Worm (Caenorhabditis elegans) whole organism, L1 larva: ENCODE measurements around the gene dph-2.

Experiments used
- F16B12.6 ChIP-seq: fragments of 150-350 bp; optimal IDR thresholded peaks from 2 replicates; lab custom pipeline; 2014; ENCODE audit warnings: missing biosample characterization, missing genetic modification characterization
- Y116A8C.19 ChIP-seq: sonication (generic microtip); optimal IDR thresholded peaks from 2 replicates; lab custom pipeline; 2016; ENCODE audit warnings: missing compliant biosample characterization, missing genetic modification characterization, borderline replicate concordance
- aha-1 ChIP-seq: fragments of 150-350 bp; optimal IDR thresholded peaks from 2 replicates; lab custom pipeline; 2014; ENCODE audit warnings: missing biosample characterization, missing genetic modification characterization
- alr-1 ChIP-seq: fragments of 200-800 bp; sonication (Bioruptor generic); optimal IDR thresholded peaks from 2 replicates; lab custom pipeline; 2018; ENCODE audit warnings: borderline replicate concordance, mild to moderate bottlenecking, missing genetic modification characterization, missing compliant biosample characterization
- ama-1 ChIP-seq: fragments of 150-350 bp; optimal IDR thresholded peaks from 2 replicates; lab custom pipeline; 2014
- ceh-63 ChIP-seq: fragments of 200-800 bp; sonication (Bioruptor generic); optimal IDR thresholded peaks from 2 replicates; lab custom pipeline; 2018; ENCODE audit warnings: mild to moderate bottlenecking, missing genetic modification characterization, missing compliant biosample characterization
- ceh-82 ChIP-seq, 3 experiments: fragments of 150-350 bp in 1 of 3; sonication (generic microtip) in 2 of 3; optimal IDR thresholded peaks; 2 replicates each; lab custom pipeline; 2014 to 2017; ENCODE audit warnings: missing biosample characterization in 3 of 3, missing genetic modification characterization in 3 of 3
- ceh-88 ChIP-seq: fragments of 200-800 bp; sonication (Bioruptor generic); IDR thresholded peaks from 2 replicates; pipeline ENCODE4 v1.3.6; 2022; ENCODE audit warnings: missing genetic modification characterization, missing compliant biosample characterization
- ceh-90 ChIP-seq: sonication (generic microtip); optimal IDR thresholded peaks from 2 replicates; lab custom pipeline; 2016; ENCODE audit warnings: missing genetic modification characterization, missing compliant biosample characterization
- dpl-1 ChIP-seq, 3 experiments: fragments of 150-350 bp in 2 of 3; sonication (generic microtip) in 1 of 3; optimal IDR thresholded peaks; 2 replicates each; lab custom pipeline; 2014 to 2017; ENCODE audit warnings: missing biosample characterization in 3 of 3, missing genetic modification characterization in 3 of 3, missing genetic modification reagents in 3 of 3
- efl-1 ChIP-seq, 4 experiments: fragments of 150-350 bp; optimal IDR thresholded peaks in 3 of 4; peaks in 1 of 4; 1 replicate in 1 of 4; 2 replicates in 3 of 4; lab custom pipeline; 2014; ENCODE audit warnings: missing biosample characterization in 2 of 4, missing genetic modification characterization in 2 of 4, missing genetic modification reagents in 2 of 4
- efl-3 ChIP-seq: fragments of 200-800 bp; sonication (Bioruptor generic); optimal IDR thresholded peaks from 2 replicates; lab custom pipeline; 2018; ENCODE audit warnings: mild to moderate bottlenecking, missing genetic modification characterization, missing compliant biosample characterization
- egl-27 ChIP-seq, 2 experiments: fragments of 150-350 bp in 1 of 2; sonication (generic microtip); optimal IDR thresholded peaks; 3 replicates each; lab custom pipeline; 2017 to 2018; ENCODE audit warnings: missing biosample characterization in 2 of 2, missing genetic modification characterization in 2 of 2, missing genetic modification reagents in 2 of 2
- elt-2 ChIP-seq: sonication (generic microtip); optimal IDR thresholded peaks from 2 replicates; lab custom pipeline; 2016; ENCODE audit warnings: missing genetic modification characterization, mild to moderate bottlenecking, inconsistent platforms, missing compliant biosample characterization, missing genetic modification reagents
- ets-5 ChIP-seq: fragments of 200-800 bp; sonication (Bioruptor generic); IDR thresholded peaks from 2 replicates; pipeline ENCODE4 v1.3.6; 2022; ENCODE audit warnings: missing genetic modification characterization, missing compliant biosample characterization
- fkh-10 ChIP-seq: sonication (generic microtip); optimal IDR thresholded peaks from 2 replicates; lab custom pipeline; 2017; ENCODE audit warnings: missing biosample characterization, missing genetic modification reagents, missing genetic modification characterization
- fos-1 ChIP-seq: fragments of 150-350 bp; optimal IDR thresholded peaks from 2 replicates; lab custom pipeline; 2014; ENCODE audit warnings: missing biosample characterization, missing genetic modification characterization
- grh-1 ChIP-seq: fragments of 200-800 bp; sonication (Bioruptor generic); IDR thresholded peaks from 2 replicates; pipeline ENCODE4 v1.3.6; 2022; ENCODE audit warnings: missing genetic modification reagents, missing genetic modification characterization, missing compliant biosample characterization
- hlh-4 ChIP-seq: sonication (generic microtip); optimal IDR thresholded peaks from 2 replicates; lab custom pipeline; 2016; ENCODE audit warnings: mild to moderate bottlenecking, missing genetic modification characterization, missing compliant biosample characterization
- irx-1 ChIP-seq: sonication (generic microtip); optimal IDR thresholded peaks from 2 replicates; lab custom pipeline; 2016; ENCODE audit warnings: missing genetic modification characterization, missing compliant biosample characterization
- isw-1 ChIP-seq: fragments of 200-800 bp; sonication (Bioruptor generic); IDR thresholded peaks from 2 replicates; pipeline ENCODE4 v1.3.6; 2022; ENCODE audit warnings: missing genetic modification characterization, missing compliant biosample characterization
- lin-14 ChIP-seq: fragments of 200-800 bp; sonication (Bioruptor generic); optimal IDR thresholded peaks from 2 replicates; lab custom pipeline; 2018; ENCODE audit warnings: mild to moderate bottlenecking, missing genetic modification characterization, moderate library complexity, missing compliant biosample characterization
- lin-15B ChIP-seq: fragments of 150-350 bp; sonication (generic microtip); optimal IDR thresholded peaks from 3 replicates; lab custom pipeline; 2014; ENCODE audit warnings: missing biosample characterization, missing genetic modification characterization
- lin-35 ChIP-seq, 2 experiments: fragments of 150-350 bp; optimal IDR thresholded peaks; 2 replicates each; lab custom pipeline; 2014; ENCODE audit warnings: missing biosample characterization in 2 of 2, missing genetic modification characterization in 2 of 2, missing genetic modification reagents in 2 of 2
- lir-3 ChIP-seq: sonication (generic microtip); optimal IDR thresholded peaks from 2 replicates; lab custom pipeline; 2016; ENCODE audit warnings: mild to moderate bottlenecking, missing genetic modification characterization, moderate library complexity, missing compliant biosample characterization; ENCODE audit not compliant: poor library complexity
- lsy-2 ChIP-seq, 2 experiments: fragments of 150-350 bp; optimal IDR thresholded peaks; 2 replicates each; lab custom pipeline; 2014; ENCODE audit warnings: missing biosample characterization in 2 of 2, missing genetic modification characterization in 2 of 2
- mef-2 ChIP-seq: fragments of 150-350 bp; optimal IDR thresholded peaks from 2 replicates; lab custom pipeline; 2014; ENCODE audit warnings: missing biosample characterization, missing genetic modification characterization
- nhr-19 ChIP-seq: fragments of 200-800 bp; sonication (Bioruptor generic); conservative IDR thresholded peaks from 2 replicates; pipeline ENCODE4 v1.3.6; 2022; ENCODE audit warnings: missing genetic modification characterization, missing compliant biosample characterization
- nhr-47 ChIP-seq: sonication (generic microtip); optimal IDR thresholded peaks from 2 replicates; lab custom pipeline; 2016; ENCODE audit warnings: mild to moderate bottlenecking, missing genetic modification characterization, moderate library complexity, missing compliant biosample characterization
- nhr-71 ChIP-seq: sonication (generic microtip); optimal IDR thresholded peaks from 2 replicates; lab custom pipeline; 2016; ENCODE audit warnings: mild to moderate bottlenecking, missing genetic modification characterization, moderate library complexity, missing compliant biosample characterization
- nhr-76 ChIP-seq: sonication (generic microtip); optimal IDR thresholded peaks from 2 replicates; lab custom pipeline; 2017; ENCODE audit warnings: missing biosample characterization, missing genetic modification characterization
- nhr-77 ChIP-seq: fragments of 150-350 bp; optimal IDR thresholded peaks from 2 replicates; lab custom pipeline; 2014; ENCODE audit warnings: missing biosample characterization, missing genetic modification characterization
- nhr-90 ChIP-seq: sonication (generic microtip); optimal IDR thresholded peaks from 2 replicates; lab custom pipeline; 2016; ENCODE audit warnings: mild to moderate bottlenecking, missing genetic modification characterization, missing compliant biosample characterization; ENCODE audit not compliant: poor library complexity
- pax-3 ChIP-seq: fragments of 200-800 bp; sonication (Bioruptor generic); optimal IDR thresholded peaks from 2 replicates; lab custom pipeline; 2018; ENCODE audit warnings: mild to moderate bottlenecking, missing genetic modification characterization, moderate library complexity, missing compliant biosample characterization
- pqm-1 ChIP-seq: sonication (generic microtip); optimal IDR thresholded peaks from 3 replicates; lab custom pipeline; 2017; ENCODE audit warnings: missing biosample characterization, missing genetic modification characterization
- snu-23 ChIP-seq: sonication (generic microtip); optimal IDR thresholded peaks from 2 replicates; lab custom pipeline; 2016; ENCODE audit warnings: missing genetic modification characterization, missing compliant biosample characterization
- sox-4 ChIP-seq: sonication (generic microtip); optimal IDR thresholded peaks from 2 replicates; lab custom pipeline; 2016; ENCODE audit warnings: missing genetic modification characterization, missing compliant biosample characterization
- unc-130 ChIP-seq: fragments of 150-350 bp; optimal IDR thresholded peaks from 2 replicates; lab custom pipeline; 2017; ENCODE audit warnings: missing biosample characterization, missing genetic modification characterization, inconsistent platforms
- unc-86 ChIP-seq: sonication (generic microtip); optimal IDR thresholded peaks from 2 replicates; lab custom pipeline; 2016; ENCODE audit warnings: missing genetic modification characterization, missing compliant biosample characterization
- xbp-1 ChIP-seq: sonication (generic microtip); optimal IDR thresholded peaks from 2 replicates; lab custom pipeline; 2016; ENCODE audit warnings: missing genetic modification characterization, missing compliant biosample characterization
- zag-1 ChIP-seq: fragments of 150-350 bp; optimal IDR thresholded peaks from 2 replicates; lab custom pipeline; 2014; ENCODE audit warnings: missing biosample characterization, missing genetic modification characterization
- zip-4 ChIP-seq: fragments of 200-800 bp; sonication (Bioruptor generic); optimal IDR thresholded peaks from 2 replicates; lab custom pipeline; 2018; ENCODE audit warnings: mild to moderate bottlenecking, missing genetic modification characterization, moderate library complexity, missing compliant biosample characterization
- ztf-11 ChIP-seq, 2 experiments: sonication (generic microtip); optimal IDR thresholded peaks; 2 replicates each; lab custom pipeline; 2016 to 2017; ENCODE audit warnings: missing genetic modification characterization in 2 of 2, missing biosample characterization in 1 of 2, missing compliant biosample characterization in 1 of 2

The dph-2 gene

DNA sequence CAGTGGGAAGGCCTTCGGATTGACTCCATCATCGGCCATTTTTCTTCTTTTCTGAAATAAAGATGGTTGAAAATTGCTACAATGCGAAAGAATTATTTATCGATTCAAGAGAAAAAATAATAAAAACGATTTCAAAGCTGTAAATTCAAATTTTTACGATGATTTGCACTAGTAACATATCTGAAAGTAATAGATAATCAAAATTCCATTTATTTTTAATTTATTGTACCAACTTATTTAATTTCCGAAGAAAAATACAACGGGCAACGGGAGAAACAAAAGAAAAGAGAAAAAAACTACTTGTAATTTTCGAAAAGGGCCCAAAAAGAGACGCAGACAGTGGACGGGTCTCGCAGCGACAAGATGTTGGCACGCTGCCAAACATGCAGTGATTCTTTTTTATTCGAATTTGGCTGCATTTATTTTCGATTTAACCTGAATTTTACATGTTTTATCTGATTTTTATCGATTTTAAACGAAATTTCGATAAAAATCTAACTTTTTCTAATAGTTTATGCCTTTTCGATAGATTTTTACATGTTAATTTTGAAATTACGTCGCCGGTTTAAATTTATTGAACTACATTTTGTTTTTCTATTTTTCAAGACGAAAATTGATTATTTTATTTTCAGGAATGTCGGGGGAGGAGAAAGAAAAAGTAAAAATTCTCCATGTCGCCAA, 55.4 kb downstream of the dph-2 start, which contains the start of the genes snu-13 and rsp-7 (continued):
- TF ChIP-seq pax-3 (tag; lab: Kevin White, UChicago) (no peak), ets-5 (GFP tag; lab: Robert Waterston, UW) (no peak), mef-2 (no peak), nhr-77 (tag; lab: Kevin White, UChicago) (peak; percentile 46), ceh-90 (tag; lab: Kevin White, UChicago) (no peak), ceh-82 (tag; optimal IDR thresholded peaks at IDR 0.05; lab: Kevin White, UChicago) (peak; percentile 46 to 76 (median 57)), ama-1 (lab: Kevin White, UChicago) (no peak), nhr-47 (tag; lab: Kevin White, UChicago) (peak; percentile 68), lin-35 (GFP tag; optimal IDR thresholded peaks at IDR 0.05; lab: Kevin White, UChicago) (peak; percentile 83 to 85), unc-86 (tag; lab: Kevin White, UChicago) (peak; percentile 23), unc-130 (tag; lab: Kevin White, UChicago) (peak; percentile 76), efl-3 (GFP tag; lab: Kevin White, UChicago) (no peak), fkh-10 (GFP tag; lab: Kevin White, UChicago) (peak; percentile 32), grh-1 (peak; percentile 53; the same call in 1 of the 2 replicates), snu-23 (peak; percentile 78), lir-3 (tag; lab: Kevin White, UChicago) (no peak), aha-1 (tag; lab: Kevin White, UChicago) (no peak), fos-1 (tag; lab: Kevin White, UChicago) (no peak), pqm-1 (tag; lab: Kevin White, UChicago) (no peak), elt-2 (tag; lab: Kevin White, UChicago) (peak; percentile 10), egl-27 (tag; optimal IDR thresholded peaks at IDR 0.05; lab: Kevin White, UChicago) (no peak), nhr-90 (tag; lab: Kevin White, UChicago) (peak; percentile 57), sox-4 (tag; lab: Kevin White, UChicago) (no peak), efl-1 (optimal IDR thresholded peaks at IDR 0.05; lab: Kevin White, UChicago) (peak; percentile 82 to 83), efl-1 (GFP tag; optimal IDR thresholded peaks at IDR 0.05 in 1 of 2; lab: Kevin White, UChicago) (peak; percentile 74 to 96), ztf-11 (tag; optimal IDR thresholded peaks at IDR 0.05; lab: Kevin White, UChicago) (no peak), ceh-63 (no peak), ceh-88 (peak; percentile 23; the same call in 1 of the 2 replicates), F16B12.6 (peak; percentile 49), nhr-76 (tag; lab: Kevin White, UChicago) (no peak), zag-1 (tag; lab: Kevin White, UChicago) (no peak), xbp-1 (tag; lab: Kevin White, UChicago) (peak; percentile 71), Y116A8C.19 (tag; lab: Kevin White, UChicago) (no peak), alr-1 (tag; lab: Kevin White, UChicago) (no peak), lin-15B (peak; percentile 64), hlh-4 (tag; lab: Kevin White, UChicago) (no peak), zip-4 (GFP tag; lab: Kevin White, UChicago) (no peak)

DNA sequence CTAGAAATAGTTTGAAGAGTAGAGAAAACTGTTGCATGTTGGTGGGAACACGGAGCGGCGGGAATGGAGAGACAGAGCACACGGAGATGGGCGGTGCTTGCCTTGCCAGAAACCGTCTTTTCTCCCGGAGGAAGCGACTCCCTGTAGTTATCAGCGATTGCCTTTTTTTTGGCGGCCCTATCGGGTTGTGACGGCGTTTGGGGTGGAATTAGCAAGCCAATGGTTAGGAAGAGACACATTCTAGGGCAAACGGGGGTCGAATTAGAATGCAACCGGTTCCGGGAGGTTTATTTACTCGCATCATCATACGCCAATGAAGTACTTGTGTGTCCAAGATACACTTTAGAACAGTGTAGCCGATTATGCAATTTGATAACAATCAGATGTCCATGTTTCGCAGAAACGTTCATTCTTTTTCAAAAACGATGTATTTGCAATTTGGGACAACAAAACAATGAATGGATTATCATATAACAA, 56.4 kb downstream of the dph-2 start, which contains the start of gene lact-3:
lact-3 (minus strand) TSS at position 51 of the 477 bp plus-strand sequence.
- TF ChIP-seq nhr-19 (GFP tag; lab: Robert Waterston, UW) (0 out of 2 replicates have a peak, but pooled peaks have one; percentile 7), lsy-2 (tag; optimal IDR thresholded peaks at IDR 0.05; lab: Kevin White, UChicago) (peak in 1 of 2 experiments; percentile 22), ets-5 (GFP tag; lab: Robert Waterston, UW) (no peak), lin-14 (GFP tag; lab: Kevin White, UChicago) (peak; percentile 15), alr-1 (tag; lab: Kevin White, UChicago) (no peak), efl-1 (optimal IDR thresholded peaks at IDR 0.05; lab: Kevin White, UChicago) (peak in 1 of 2 experiments; percentile 12), efl-1 (GFP tag; optimal IDR thresholded peaks at IDR 0.05 in 1 of 2; lab: Kevin White, UChicago) (no peak), ceh-88 (no peak), irx-1 (no peak), grh-1 (peak; percentile 36; the same call in 1 of the 2 replicates), dpl-1 (GFP tag; optimal IDR thresholded peaks at IDR 0.05; lab: Kevin White, UChicago) (no peak), nhr-71 (peak; percentile 1), isw-1 (GFP tag; lab: Robert Waterston, UW) (no peak), lin-35 (GFP tag; optimal IDR thresholded peaks at IDR 0.05; lab: Kevin White, UChicago) (peak in 1 of 2 experiments; percentile 6)
